Worm (Caenorhabditis elegans) whole organism, L2 larva: ENCODE data around the gene chil-21.

ENCODE experiments used
- nhr-10 ChIP-seq: sonication (generic microtip); optimal IDR thresholded peaks from 2 replicates; lab custom pipeline; 2017; ENCODE audit warnings: missing biosample characterization, missing genetic modification characterization
- nhr-77 ChIP-seq: fragments of 150-350 bp; optimal IDR thresholded peaks from 2 replicates; lab custom pipeline; 2014; ENCODE audit warnings: missing biosample characterization, missing genetic modification characterization
- ztf-11 ChIP-seq: sonication (generic microtip); optimal IDR thresholded peaks from 2 replicates; lab custom pipeline; 2017; ENCODE audit warnings: missing biosample characterization, missing genetic modification characterization

- no peak for TF ChIP-seq nhr-10 (tag; lab: Kevin White, UChicago)
- TF ChIP-seq ztf-11, result no peak
- TF ChIP-seq nhr-77 (tag; lab: Kevin White, UChicago), result no peak
Observed at ce11 chrII:9480006-9480405, 18.2 kb upstream of the chil-21 start, which contains the start of gene T19H5.7.
